Worm (Caenorhabditis elegans) whole organism, L2 larva: ENCODE data around the gene hpl-2.

ENCODE experiments used
- R02D3.7 ChIP-seq: fragments of 150-350 bp; optimal IDR thresholded peaks from 2 replicates; lab custom pipeline; 2014; ENCODE audit warnings: missing biosample characterization, missing genetic modification characterization
- fos-1 ChIP-seq: fragments of 150-350 bp; optimal IDR thresholded peaks from 2 replicates; lab custom pipeline; 2014; ENCODE audit warnings: missing biosample characterization, missing genetic modification characterization
- lin-39 ChIP-seq: fragments of 150-350 bp; optimal IDR thresholded peaks from 2 replicates; lab custom pipeline; 2014; ENCODE audit warnings: missing biosample characterization, missing genetic modification reagents, missing genetic modification characterization
- snpc-4 ChIP-seq: fragments of 150-350 bp; optimal IDR thresholded peaks from 2 replicates; lab custom pipeline; 2014; ENCODE audit warnings: missing biosample characterization, missing genetic modification characterization
- unc-39 ChIP-seq: fragments of 150-350 bp; optimal IDR thresholded peaks from 2 replicates; lab custom pipeline; 2014; ENCODE audit warnings: missing biosample characterization, missing genetic modification characterization

DNA sequence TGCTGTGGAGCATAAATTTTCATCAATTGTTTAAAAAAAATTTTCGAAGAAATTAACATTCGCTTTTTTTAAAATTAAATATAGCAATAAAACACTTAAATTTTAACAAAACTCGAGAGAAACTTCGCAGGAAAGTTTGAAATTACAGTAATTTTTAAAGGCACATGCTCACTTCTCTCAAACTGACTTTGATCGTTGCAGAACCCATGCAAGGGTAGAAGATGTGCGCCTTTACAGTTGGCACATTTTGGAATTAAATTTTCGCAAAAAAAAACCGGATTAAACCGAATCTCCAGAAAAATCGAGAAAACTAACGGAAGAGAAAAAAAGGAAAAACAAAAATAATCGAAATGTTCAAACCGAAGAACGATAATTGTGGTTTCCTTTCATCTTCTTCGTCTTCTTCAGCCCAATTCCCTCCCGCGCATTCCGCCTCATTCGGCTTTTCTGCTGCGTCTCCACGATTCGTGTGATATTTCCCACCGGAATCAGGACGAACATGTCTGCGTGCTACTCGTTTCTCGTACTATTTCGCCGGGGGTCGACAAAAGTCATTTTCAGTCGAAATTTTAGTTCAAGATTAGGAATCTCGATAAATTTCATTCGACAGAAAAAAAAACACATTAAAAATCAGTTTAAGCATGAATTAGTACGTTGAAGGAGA, 18.9 kb downstream of the hpl-2 start:
- TF ChIP-seq R02D3.7 (tag; lab: Kevin White, UChicago) (no peak), snpc-4 (no peak), fos-1 (tag; lab: Kevin White, UChicago) (no peak), unc-39 (tag; lab: Kevin White, UChicago) (no peak), lin-39 (tag; lab: Kevin White, UChicago) (no peak)
